Worm (Caenorhabditis elegans) whole organism, L3 larva: ENCODE measurements around the gene mdh-1.

Experiments
- ZK546.5 ChIP-seq: sonication (generic microtip); optimal IDR thresholded peaks from 2 replicates; lab custom pipeline; 2017; ENCODE audit warnings: missing biosample characterization, missing genetic modification characterization
- aly-2 ChIP-seq: fragments of 150-350 bp; optimal IDR thresholded peaks from 2 replicates; lab custom pipeline; 2014; ENCODE audit warnings: missing biosample characterization, missing genetic modification characterization
- ama-1 ChIP-seq: fragments of 150-350 bp; optimal IDR thresholded peaks from 2 replicates; lab custom pipeline; 2018
- ceh-16 ChIP-seq: sonication (generic microtip); optimal IDR thresholded peaks from 2 replicates; lab custom pipeline; 2017; ENCODE audit warnings: missing biosample characterization, missing genetic modification characterization
- ceh-28 ChIP-seq: fragments of 150-350 bp; optimal IDR thresholded peaks from 2 replicates; lab custom pipeline; 2014; ENCODE audit warnings: missing biosample characterization, missing genetic modification reagents, missing genetic modification characterization
- ceh-9 ChIP-seq: sonication (generic microtip); optimal IDR thresholded peaks from 2 replicates; lab custom pipeline; 2018; ENCODE audit warnings: missing biosample characterization, missing genetic modification characterization
- daf-12 ChIP-seq: fragments of 150-350 bp; optimal IDR thresholded peaks from 2 replicates; lab custom pipeline; 2014; ENCODE audit warnings: missing biosample characterization, missing genetic modification reagents, missing genetic modification characterization
- egl-27 ChIP-seq: sonication (generic microtip); optimal IDR thresholded peaks from 4 replicates; lab custom pipeline; 2017; ENCODE audit warnings: missing biosample characterization, missing genetic modification reagents, missing genetic modification characterization
- egl-5 ChIP-seq: fragments of 150-350 bp; optimal IDR thresholded peaks from 2 replicates; lab custom pipeline; 2017; ENCODE audit warnings: missing biosample characterization, missing genetic modification reagents, missing genetic modification characterization, inconsistent platforms
- elt-2 ChIP-seq: sonication (generic microtip); optimal IDR thresholded peaks from 2 replicates; lab custom pipeline; 2016; ENCODE audit warnings: missing genetic modification reagents, mild to moderate bottlenecking, missing genetic modification characterization, missing compliant biosample characterization
- elt-3 ChIP-seq, 3 experiments: fragments of 150-350 bp in 1 of 3; sonication (generic microtip) in 2 of 3; optimal IDR thresholded peaks; 2 replicates in 2 of 3; 4 replicates in 1 of 3; lab custom pipeline; 2014 to 2017; ENCODE audit warnings: missing biosample characterization in 3 of 3, missing genetic modification characterization in 3 of 3
- eor-1 ChIP-seq, 2 experiments: fragments of 150-350 bp; optimal IDR thresholded peaks; 2 replicates each; lab custom pipeline; 2014 to 2018; ENCODE audit warnings: missing biosample characterization in 2 of 2, missing genetic modification characterization in 2 of 2
- fkh-10 ChIP-seq: sonication (generic microtip); optimal IDR thresholded peaks from 2 replicates; lab custom pipeline; 2017; ENCODE audit warnings: missing biosample characterization, missing genetic modification reagents, missing genetic modification characterization
- fkh-2 ChIP-seq: fragments of 150-350 bp; optimal IDR thresholded peaks from 2 replicates; lab custom pipeline; 2014; ENCODE audit warnings: missing biosample characterization, missing genetic modification reagents, missing genetic modification characterization
- fos-1 ChIP-seq: fragments of 150-350 bp; optimal IDR thresholded peaks from 2 replicates; lab custom pipeline; 2014; ENCODE audit warnings: missing biosample characterization, missing genetic modification characterization
- hmg-11 ChIP-seq: sonication (generic microtip); optimal IDR thresholded peaks from 2 replicates; lab custom pipeline; 2016; ENCODE audit warnings: missing genetic modification characterization, missing compliant biosample characterization
- jun-1 ChIP-seq: fragments of 150-350 bp; optimal IDR thresholded peaks from 2 replicates; lab custom pipeline; 2014; ENCODE audit warnings: missing biosample characterization, missing genetic modification reagents, missing genetic modification characterization
- lin-15B ChIP-seq: fragments of 150-350 bp; optimal IDR thresholded peaks from 2 replicates; lab custom pipeline; 2014; ENCODE audit warnings: missing biosample characterization, missing genetic modification characterization
- lin-39 ChIP-seq: fragments of 150-350 bp; optimal IDR thresholded peaks from 2 replicates; lab custom pipeline; 2018; ENCODE audit warnings: missing biosample characterization, missing genetic modification reagents, missing genetic modification characterization
- lsy-12 ChIP-seq: sonication (generic microtip); optimal IDR thresholded peaks from 2 replicates; lab custom pipeline; 2016; ENCODE audit warnings: mild to moderate bottlenecking, missing genetic modification characterization, missing compliant biosample characterization
- mdl-1 ChIP-seq: fragments of 150-350 bp; optimal IDR thresholded peaks from 2 replicates; lab custom pipeline; 2014; ENCODE audit warnings: missing biosample characterization, missing genetic modification characterization
- mml-1 ChIP-seq: fragments of 150-350 bp; sonication (generic microtip); optimal IDR thresholded peaks from 3 replicates; lab custom pipeline; 2014; ENCODE audit warnings: missing biosample characterization, missing genetic modification characterization
- nfya-1 ChIP-seq: sonication (generic microtip); optimal IDR thresholded peaks from 2 replicates; lab custom pipeline; 2017; ENCODE audit warnings: missing genetic modification characterization, mild to moderate bottlenecking, missing compliant biosample characterization, antibody characterized with exemption, moderate library complexity; ENCODE audit not compliant: insufficient read depth
- nhr-11 ChIP-seq: fragments of 150-350 bp; optimal IDR thresholded peaks from 2 replicates; lab custom pipeline; 2014; ENCODE audit warnings: missing biosample characterization, missing genetic modification characterization
- nhr-23 ChIP-seq: fragments of 150-350 bp; optimal IDR thresholded peaks from 2 replicates; lab custom pipeline; 2014; ENCODE audit warnings: missing biosample characterization, missing genetic modification reagents, missing genetic modification characterization
- nhr-237 ChIP-seq: fragments of 150-350 bp; optimal IDR thresholded peaks from 2 replicates; lab custom pipeline; 2014; ENCODE audit warnings: missing biosample characterization, missing genetic modification characterization
- nhr-25 ChIP-seq: sonication (generic microtip); optimal IDR thresholded peaks from 2 replicates; lab custom pipeline; 2017; ENCODE audit warnings: missing biosample characterization, missing genetic modification characterization
- nhr-28 ChIP-seq: fragments of 150-350 bp; optimal IDR thresholded peaks from 2 replicates; lab custom pipeline; 2014; ENCODE audit warnings: missing biosample characterization, missing genetic modification characterization
- nhr-43 ChIP-seq: sonication (generic microtip); optimal IDR thresholded peaks from 2 replicates; lab custom pipeline; 2016; ENCODE audit warnings: mild to moderate bottlenecking, missing genetic modification characterization, missing compliant biosample characterization; ENCODE audit not compliant: poor library complexity, severe bottlenecking
- nhr-67 ChIP-seq: fragments of 150-350 bp; optimal IDR thresholded peaks from 2 replicates; lab custom pipeline; 2014; ENCODE audit warnings: missing biosample characterization, missing genetic modification characterization
- nhr-76 ChIP-seq: fragments of 150-350 bp; sonication (generic microtip); optimal IDR thresholded peaks from 5 replicates; lab custom pipeline; 2014; ENCODE audit warnings: missing biosample characterization, missing genetic modification characterization
- nhr-77 ChIP-seq: fragments of 150-350 bp; optimal IDR thresholded peaks from 2 replicates; lab custom pipeline; 2014; ENCODE audit warnings: missing biosample characterization, missing genetic modification characterization
- pqm-1 ChIP-seq: fragments of 150-350 bp; optimal IDR thresholded peaks from 2 replicates; lab custom pipeline; 2017; ENCODE audit warnings: missing biosample characterization, missing genetic modification characterization, inconsistent platforms
- sea-2 ChIP-seq: fragments of 150-350 bp; sonication (generic microtip); optimal IDR thresholded peaks from 4 replicates; lab custom pipeline; 2014; ENCODE audit warnings: missing biosample characterization, missing genetic modification reagents, missing genetic modification characterization
- tbx-2 ChIP-seq: sonication (generic microtip); optimal IDR thresholded peaks from 2 replicates; lab custom pipeline; 2016; ENCODE audit warnings: mild to moderate bottlenecking, missing genetic modification characterization, missing compliant biosample characterization
- unc-39 ChIP-seq: sonication (generic microtip); optimal IDR thresholded peaks from 4 replicates; lab custom pipeline; 2017; ENCODE audit warnings: missing biosample characterization, missing genetic modification characterization
- unc-62 ChIP-seq: fragments of 150-350 bp; sonication (generic microtip); optimal IDR thresholded peaks from 4 replicates; lab custom pipeline; 2014; ENCODE audit warnings: missing biosample characterization, missing genetic modification reagents, missing genetic modification characterization
- ztf-11 ChIP-seq: fragments of 150-350 bp; optimal IDR thresholded peaks from 2 replicates; lab custom pipeline; 2014; ENCODE audit warnings: missing biosample characterization, missing genetic modification characterization
- ztf-4 ChIP-seq: fragments of 150-350 bp; optimal IDR thresholded peaks from 2 replicates; lab custom pipeline; 2014; ENCODE audit warnings: missing biosample characterization, missing genetic modification characterization

The mdh-1 gene

ce11 chrV:6517305-6518224, 1.2 kb upstream of the mdh-1 start (continued):
- peak; percentile 70 for TF ChIP-seq nhr-43 (tag; lab: Kevin White, UChicago)
- no peak for TF ChIP-seq eor-1 (tag; optimal IDR thresholded peaks at IDR 0.05; lab: Kevin White, UChicago)
- TF ChIP-seq unc-39 (tag; lab: Kevin White, UChicago) = no peak
- TF ChIP-seq ztf-4 (tag; lab: Kevin White, UChicago) = no peak
- TF ChIP-seq sea-2 = no peak
- peak; percentile 22 for TF ChIP-seq jun-1 (tag; lab: Kevin White, UChicago)
- no peak for TF ChIP-seq ceh-28
- no peak for TF ChIP-seq fkh-2 (tag; lab: Kevin White, UChicago)
- no peak for TF ChIP-seq mml-1
- no peak for TF ChIP-seq unc-62
- TF ChIP-seq hmg-11 (tag; lab: Kevin White, UChicago) = no peak
- TF ChIP-seq egl-5 (tag; lab: Kevin White, UChicago) = no peak
- no peak for TF ChIP-seq lsy-12 (tag; lab: Kevin White, UChicago)
- peak; percentile 37 for TF ChIP-seq nhr-23 (tag; lab: Kevin White, UChicago)
- no peak for TF ChIP-seq daf-12 (tag; lab: Kevin White, UChicago)
- no peak for TF ChIP-seq nhr-76 (tag; lab: Kevin White, UChicago)
- no peak for TF ChIP-seq ztf-11 (tag; lab: Kevin White, UChicago)
- TF ChIP-seq, all 47 proteins: peak for 11

DNA sequence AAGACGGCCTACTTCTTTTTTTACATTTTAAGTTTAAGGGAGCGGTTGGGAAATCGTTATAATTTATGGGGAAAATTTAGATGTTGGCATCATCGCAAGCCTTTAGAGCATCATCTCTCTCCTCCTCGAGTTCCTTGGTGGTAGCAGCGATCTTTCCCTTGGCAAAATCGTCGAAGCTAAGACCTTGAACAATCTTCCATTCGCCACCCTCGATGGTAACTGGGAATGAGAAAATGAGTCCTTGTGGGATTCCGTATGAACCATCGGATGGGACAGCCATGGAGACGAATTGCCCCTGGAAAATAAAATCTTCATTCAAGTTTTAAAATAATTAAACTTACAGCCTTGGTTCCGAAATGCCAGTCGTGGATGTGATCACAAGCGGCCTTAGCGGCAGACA, 982 bp downstream of the mdh-1 start:
- TF ChIP-seq ztf-4 (tag; lab: Kevin White, UChicago) (no peak), ceh-9 (tag; lab: Kevin White, UChicago) (no peak), nhr-25 (tag; lab: Kevin White, UChicago) (no peak), egl-5 (tag; lab: Kevin White, UChicago) (no peak), ztf-11 (tag; lab: Kevin White, UChicago) (no peak), nhr-77 (tag; lab: Kevin White, UChicago) (no peak), nhr-67 (no peak), lin-15B (no peak), pqm-1 (tag; lab: Kevin White, UChicago) (no peak), mdl-1 (no peak), nfya-1 (tag; lab: Kevin White, UChicago) (no peak), jun-1 (tag; lab: Kevin White, UChicago) (no peak), elt-2 (no peak), ceh-16 (no peak), lin-39 (no peak), nhr-28 (tag; lab: Kevin White, UChicago) (no peak), fkh-10 (no peak)

DNA sequence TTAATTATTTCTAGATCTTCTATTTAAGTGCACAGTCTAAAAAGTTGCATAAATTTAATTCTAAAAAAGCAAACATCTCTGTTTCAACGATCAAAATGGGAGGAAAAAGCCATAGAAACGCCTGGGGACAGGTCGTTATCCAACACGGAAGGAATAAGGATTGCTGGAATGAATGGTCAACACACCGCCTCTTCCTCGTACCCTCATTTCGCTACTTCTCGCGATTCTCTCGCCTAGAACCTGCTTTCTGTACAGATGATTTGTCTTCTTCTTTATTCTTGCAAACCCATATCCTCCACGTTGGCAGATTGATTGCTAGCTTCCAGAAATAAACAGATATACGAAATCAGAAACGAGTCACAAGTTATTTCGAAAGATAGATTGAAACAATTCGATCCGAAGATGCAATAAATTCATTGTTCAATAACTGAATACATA, 1.4 kb downstream of the mdh-1 start, which contains the start of gene dpy-11:
dpy-11 (minus strand) TSS at position 354 of the 438 bp plus-strand sequence.
- TF ChIP-seq fkh-10 (no peak), aly-2 (tag; lab: Kevin White, UChicago) (no peak), nhr-43 (tag; lab: Kevin White, UChicago) (peak; percentile 85), nhr-23 (tag; lab: Kevin White, UChicago) (peak; percentile 66), lsy-12 (tag; lab: Kevin White, UChicago) (peak; percentile 46), nhr-76 (tag; lab: Kevin White, UChicago) (no peak), egl-5 (tag; lab: Kevin White, UChicago) (peak; percentile 52), ZK546.5 (tag; lab: Kevin White, UChicago) (no peak), nfya-1 (tag; lab: Kevin White, UChicago) (peak; percentile 14), egl-27 (no peak), tbx-2 (tag; lab: Kevin White, UChicago) (peak; percentile 43), nhr-11 (tag; lab: Kevin White, UChicago) (no peak), eor-1 (tag; optimal IDR thresholded peaks at IDR 0.05; lab: Kevin White, UChicago) (no peak), fos-1 (tag; lab: Kevin White, UChicago) (no peak), nhr-25 (tag; lab: Kevin White, UChicago) (peak; percentile 66), fkh-2 (tag; lab: Kevin White, UChicago) (no peak), ama-1 (peak; percentile 99), unc-62 (no peak), pqm-1 (tag; lab: Kevin White, UChicago) (no peak), ceh-28 (peak; percentile 10), elt-3 (tag; optimal IDR thresholded peaks at IDR 0.05; lab: Kevin White, UChicago) (peak in 1 of 3 experiments; percentile 85), nhr-237 (tag; lab: Kevin White, UChicago) (no peak), ceh-9 (tag; lab: Kevin White, UChicago) (no peak), lin-15B (no peak), hmg-11 (tag; lab: Kevin White, UChicago) (no peak), lin-39 (peak; percentile 24), ceh-16 (no peak), jun-1 (tag; lab: Kevin White, UChicago) (no peak), daf-12 (tag; lab: Kevin White, UChicago) (no peak), elt-2 (peak; percentile 29), nhr-67 (no peak), nhr-28 (tag; lab: Kevin White, UChicago) (no peak), ztf-4 (tag; lab: Kevin White, UChicago) (no peak)
